Worm (Caenorhabditis elegans) whole organism, L1 larva: ENCODE data around the gene chil-3.

Experiments used
- dpl-1 ChIP-seq, 3 experiments: fragments of 150-350 bp in 2 of 3; sonication (generic microtip) in 1 of 3; optimal IDR thresholded peaks; 2 replicates each; lab custom pipeline; 2014 to 2017; ENCODE audit warnings: missing biosample characterization in 3 of 3, missing genetic modification characterization in 3 of 3, missing genetic modification reagents in 3 of 3
- sox-4 ChIP-seq: sonication (generic microtip); optimal IDR thresholded peaks from 2 replicates; lab custom pipeline; 2016; ENCODE audit warnings: missing genetic modification characterization, missing compliant biosample characterization

- no peak for TF ChIP-seq sox-4 (tag; lab: Kevin White, UChicago)
- no peak for TF ChIP-seq dpl-1 (GFP tag; optimal IDR thresholded peaks at IDR 0.05; lab: Kevin White, UChicago)
Measured at ce11 chrII:9840313-9840712, 21.0 kb downstream of the chil-3 start, which contains the start of gene ZK938.11.
